Worm (Caenorhabditis elegans) whole organism, L3 larva: ENCODE measurements around the gene F47G9.6.
A peak's percentile ranks its signal among the peaks of the same experiment; 100 is the strongest.

ENCODE experiments used
- R02D3.7 ChIP-seq: fragments of 150-350 bp; optimal IDR thresholded peaks from 2 replicates; lab custom pipeline; 2014; ENCODE audit warnings: missing biosample characterization, missing genetic modification characterization
- ZK546.5 ChIP-seq: sonication (generic microtip); optimal IDR thresholded peaks from 2 replicates; lab custom pipeline; 2017; ENCODE audit warnings: missing biosample characterization, missing genetic modification characterization
- aly-2 ChIP-seq: fragments of 150-350 bp; optimal IDR thresholded peaks from 2 replicates; lab custom pipeline; 2014; ENCODE audit warnings: missing biosample characterization, missing genetic modification characterization
- ama-1 ChIP-seq: fragments of 150-350 bp; optimal IDR thresholded peaks from 2 replicates; lab custom pipeline; 2018
- ceh-16 ChIP-seq: sonication (generic microtip); optimal IDR thresholded peaks from 2 replicates; lab custom pipeline; 2017; ENCODE audit warnings: missing biosample characterization, missing genetic modification characterization
- ceh-28 ChIP-seq: fragments of 150-350 bp; optimal IDR thresholded peaks from 2 replicates; lab custom pipeline; 2014; ENCODE audit warnings: missing biosample characterization, missing genetic modification reagents, missing genetic modification characterization
- ceh-82 ChIP-seq: fragments of 150-350 bp; optimal IDR thresholded peaks from 2 replicates; lab custom pipeline; 2014; ENCODE audit warnings: missing biosample characterization, missing genetic modification characterization
- egl-27 ChIP-seq: sonication (generic microtip); optimal IDR thresholded peaks from 4 replicates; lab custom pipeline; 2017; ENCODE audit warnings: missing biosample characterization, missing genetic modification reagents, missing genetic modification characterization
- egl-5 ChIP-seq: fragments of 150-350 bp; optimal IDR thresholded peaks from 2 replicates; lab custom pipeline; 2017; ENCODE audit warnings: missing biosample characterization, missing genetic modification reagents, missing genetic modification characterization, inconsistent platforms
- elt-1 ChIP-seq: fragments of 150-350 bp; optimal IDR thresholded peaks from 2 replicates; lab custom pipeline; 2014; ENCODE audit warnings: missing biosample characterization, missing genetic modification characterization
- elt-2 ChIP-seq: sonication (generic microtip); optimal IDR thresholded peaks from 2 replicates; lab custom pipeline; 2016; ENCODE audit warnings: missing genetic modification reagents, mild to moderate bottlenecking, missing genetic modification characterization, missing compliant biosample characterization
- elt-3 ChIP-seq, 3 experiments: fragments of 150-350 bp in 1 of 3; sonication (generic microtip) in 2 of 3; optimal IDR thresholded peaks; 2 replicates in 2 of 3; 4 replicates in 1 of 3; lab custom pipeline; 2014 to 2017; ENCODE audit warnings: missing biosample characterization in 3 of 3, missing genetic modification characterization in 3 of 3
- eor-1 ChIP-seq, 2 experiments: fragments of 150-350 bp; optimal IDR thresholded peaks; 2 replicates each; lab custom pipeline; 2014 to 2018; ENCODE audit warnings: missing biosample characterization in 2 of 2, missing genetic modification characterization in 2 of 2
- fos-1 ChIP-seq: fragments of 150-350 bp; optimal IDR thresholded peaks from 2 replicates; lab custom pipeline; 2014; ENCODE audit warnings: missing biosample characterization, missing genetic modification characterization
- hmg-11 ChIP-seq: sonication (generic microtip); optimal IDR thresholded peaks from 2 replicates; lab custom pipeline; 2016; ENCODE audit warnings: missing genetic modification characterization, missing compliant biosample characterization
- jun-1 ChIP-seq: fragments of 150-350 bp; optimal IDR thresholded peaks from 2 replicates; lab custom pipeline; 2014; ENCODE audit warnings: missing biosample characterization, missing genetic modification reagents, missing genetic modification characterization
- lin-15B ChIP-seq: fragments of 150-350 bp; optimal IDR thresholded peaks from 2 replicates; lab custom pipeline; 2014; ENCODE audit warnings: missing biosample characterization, missing genetic modification characterization
- lin-39 ChIP-seq: fragments of 150-350 bp; optimal IDR thresholded peaks from 2 replicates; lab custom pipeline; 2018; ENCODE audit warnings: missing biosample characterization, missing genetic modification reagents, missing genetic modification characterization
- lsy-12 ChIP-seq: sonication (generic microtip); optimal IDR thresholded peaks from 2 replicates; lab custom pipeline; 2016; ENCODE audit warnings: mild to moderate bottlenecking, missing genetic modification characterization, missing compliant biosample characterization
- mml-1 ChIP-seq: fragments of 150-350 bp; sonication (generic microtip); optimal IDR thresholded peaks from 3 replicates; lab custom pipeline; 2014; ENCODE audit warnings: missing biosample characterization, missing genetic modification characterization
- nfya-1 ChIP-seq: sonication (generic microtip); optimal IDR thresholded peaks from 2 replicates; lab custom pipeline; 2017; ENCODE audit warnings: missing genetic modification characterization, mild to moderate bottlenecking, missing compliant biosample characterization, antibody characterized with exemption, moderate library complexity; ENCODE audit not compliant: insufficient read depth
- nhr-23 ChIP-seq: fragments of 150-350 bp; optimal IDR thresholded peaks from 2 replicates; lab custom pipeline; 2014; ENCODE audit warnings: missing biosample characterization, missing genetic modification reagents, missing genetic modification characterization
- nhr-237 ChIP-seq: fragments of 150-350 bp; optimal IDR thresholded peaks from 2 replicates; lab custom pipeline; 2014; ENCODE audit warnings: missing biosample characterization, missing genetic modification characterization
- nhr-25 ChIP-seq: sonication (generic microtip); optimal IDR thresholded peaks from 2 replicates; lab custom pipeline; 2017; ENCODE audit warnings: missing biosample characterization, missing genetic modification characterization
- nhr-28 ChIP-seq: fragments of 150-350 bp; optimal IDR thresholded peaks from 2 replicates; lab custom pipeline; 2014; ENCODE audit warnings: missing biosample characterization, missing genetic modification characterization
- nhr-43 ChIP-seq: sonication (generic microtip); optimal IDR thresholded peaks from 2 replicates; lab custom pipeline; 2016; ENCODE audit warnings: mild to moderate bottlenecking, missing genetic modification characterization, missing compliant biosample characterization; ENCODE audit not compliant: poor library complexity, severe bottlenecking
- nhr-67 ChIP-seq: fragments of 150-350 bp; optimal IDR thresholded peaks from 2 replicates; lab custom pipeline; 2014; ENCODE audit warnings: missing biosample characterization, missing genetic modification characterization
- nhr-76 ChIP-seq: fragments of 150-350 bp; sonication (generic microtip); optimal IDR thresholded peaks from 5 replicates; lab custom pipeline; 2014; ENCODE audit warnings: missing biosample characterization, missing genetic modification characterization
- nhr-77 ChIP-seq: fragments of 150-350 bp; optimal IDR thresholded peaks from 2 replicates; lab custom pipeline; 2014; ENCODE audit warnings: missing biosample characterization, missing genetic modification characterization
- pha-4 ChIP-seq: fragments of 150-350 bp; optimal IDR thresholded peaks from 2 replicates; lab custom pipeline; 2014; ENCODE audit warnings: missing biosample characterization, missing genetic modification reagents, missing genetic modification characterization
- pqm-1 ChIP-seq: fragments of 150-350 bp; optimal IDR thresholded peaks from 2 replicates; lab custom pipeline; 2017; ENCODE audit warnings: missing biosample characterization, missing genetic modification characterization, inconsistent platforms
- sea-2 ChIP-seq: fragments of 150-350 bp; sonication (generic microtip); optimal IDR thresholded peaks from 4 replicates; lab custom pipeline; 2014; ENCODE audit warnings: missing biosample characterization, missing genetic modification reagents, missing genetic modification characterization
- skn-1 ChIP-seq: fragments of 150-350 bp; optimal IDR thresholded peaks from 2 replicates; lab custom pipeline; 2014; ENCODE audit warnings: missing biosample characterization, missing genetic modification characterization
- snpc-4 ChIP-seq: fragments of 150-350 bp; optimal IDR thresholded peaks from 2 replicates; lab custom pipeline; 2014; ENCODE audit warnings: missing biosample characterization, missing genetic modification characterization
- tbx-2 ChIP-seq: sonication (generic microtip); optimal IDR thresholded peaks from 2 replicates; lab custom pipeline; 2016; ENCODE audit warnings: mild to moderate bottlenecking, missing genetic modification characterization, missing compliant biosample characterization
- unc-39 ChIP-seq: sonication (generic microtip); optimal IDR thresholded peaks from 4 replicates; lab custom pipeline; 2017; ENCODE audit warnings: missing biosample characterization, missing genetic modification characterization
- unc-62 ChIP-seq: fragments of 150-350 bp; sonication (generic microtip); optimal IDR thresholded peaks from 4 replicates; lab custom pipeline; 2014; ENCODE audit warnings: missing biosample characterization, missing genetic modification reagents, missing genetic modification characterization
- zag-1 ChIP-seq: fragments of 150-350 bp; optimal IDR thresholded peaks from 2 replicates; lab custom pipeline; 2014; ENCODE audit warnings: missing biosample characterization, missing genetic modification characterization
- ztf-11 ChIP-seq: fragments of 150-350 bp; optimal IDR thresholded peaks from 2 replicates; lab custom pipeline; 2014; ENCODE audit warnings: missing biosample characterization, missing genetic modification characterization
- ztf-4 ChIP-seq: fragments of 150-350 bp; optimal IDR thresholded peaks from 2 replicates; lab custom pipeline; 2014; ENCODE audit warnings: missing biosample characterization, missing genetic modification characterization

F47G9.6 gene

ce11 chrV:11312904-11313303, 16.3 kb upstream of the F47G9.6 start:
- no peak for TF ChIP-seq aly-2 (tag; lab: Kevin White, UChicago)
- TF ChIP-seq egl-5 (tag; lab: Kevin White, UChicago), result no peak
- TF ChIP-seq unc-62 (GFP tag; lab: Kevin White, UChicago), result no peak
- no peak for TF ChIP-seq nhr-67 (tag; lab: Kevin White, UChicago)
- no peak for TF ChIP-seq elt-2 (tag; lab: Kevin White, UChicago)
- no peak for TF ChIP-seq nhr-43
- no peak for TF ChIP-seq zag-1 (tag; lab: Kevin White, UChicago)
- no peak for TF ChIP-seq unc-39 (tag; lab: Kevin White, UChicago)
- TF ChIP-seq nhr-77 (tag; lab: Kevin White, UChicago), result no peak
- TF ChIP-seq ceh-28 (tag; lab: Kevin White, UChicago), result no peak
- no peak for TF ChIP-seq elt-1 (tag; lab: Kevin White, UChicago)
- TF ChIP-seq tbx-2 (tag; lab: Kevin White, UChicago), result no peak
- no peak for TF ChIP-seq lsy-12 (tag; lab: Kevin White, UChicago)
- TF ChIP-seq, all 47 proteins: peak for 0

- TF ChIP-seq ceh-16 (tag; lab: Kevin White, UChicago) (no peak), nhr-43 (peak; percentile 83), lin-39 (tag; lab: Kevin White, UChicago) (peak; percentile 77), nhr-25 (tag; lab: Kevin White, UChicago) (peak; percentile 81), nfya-1 (peak; percentile 53), ceh-82 (tag; lab: Kevin White, UChicago) (peak; percentile 95), mml-1 (tag; lab: Kevin White, UChicago) (peak; percentile 57), skn-1 (tag; lab: Kevin White, UChicago) (peak; percentile 60), sea-2 (GFP tag; lab: Kevin White, UChicago) (no peak), ama-1 (lab: Kevin White, UChicago) (no peak), nhr-28 (tag; lab: Kevin White, UChicago) (no peak), fos-1 (peak; percentile 74), egl-5 (tag; lab: Kevin White, UChicago) (peak; percentile 67), lsy-12 (tag; lab: Kevin White, UChicago) (peak; percentile 80), ztf-11 (tag; lab: Kevin White, UChicago) (peak; percentile 52), ztf-4 (tag; lab: Kevin White, UChicago) (peak; percentile 18), egl-27 (tag; lab: Kevin White, UChicago) (peak; percentile 55), jun-1 (tag; lab: Kevin White, UChicago) (peak; percentile 55), nhr-76 (no peak), tbx-2 (tag; lab: Kevin White, UChicago) (peak; percentile 74), elt-2 (tag; lab: Kevin White, UChicago) (peak; percentile 77), unc-62 (GFP tag; lab: Kevin White, UChicago) (peak; percentile 75), ZK546.5 (tag; lab: Kevin White, UChicago) (no peak), nhr-237 (tag; lab: Kevin White, UChicago) (no peak), eor-1 (tag; optimal IDR thresholded peaks at IDR 0.05; lab: Kevin White, UChicago) (no peak), lin-15B (tag; lab: Kevin White, UChicago) (peak; percentile 24), hmg-11 (tag; lab: Kevin White, UChicago) (peak; percentile 84), elt-1 (tag; lab: Kevin White, UChicago) (peak; percentile 41), snpc-4 (tag; lab: Kevin White, UChicago) (peak; percentile 40), R02D3.7 (tag; lab: Kevin White, UChicago) (peak; percentile 36), elt-3 (tag; optimal IDR thresholded peaks at IDR 0.05; lab: Kevin White, UChicago) (peak in 1 of 3 experiments; percentile 64), nhr-23 (tag; lab: Kevin White, UChicago) (peak; percentile 76), pqm-1 (tag; lab: Kevin White, UChicago) (peak; percentile 39), zag-1 (tag; lab: Kevin White, UChicago) (no peak), pha-4 (tag; lab: Kevin White, UChicago) (peak; percentile 88)
Measured at ce11 chrV:11314025-11314880, 14.9 kb upstream of the F47G9.6 start.
